Fruit fly (Drosophila melanogaster) whole organism, embryonic: ENCODE measurements around the gene CG7557.

Experiments
- Antp ChIP-seq: fragments of 200-800 bp; sonication (Bioruptor generic); optimal IDR thresholded peaks from 3 replicates; lab custom pipeline; 2016; ENCODE audit warnings: missing biosample characterization, missing genetic modification characterization
- Atf3 ChIP-seq: fragments of 200-800 bp; sonication (Bioruptor generic); optimal IDR thresholded peaks from 3 replicates; lab custom pipeline; 2016; ENCODE audit warnings: missing biosample characterization, missing genetic modification characterization
- Awh ChIP-seq: fragments of 200-800 bp; sonication (Bioruptor generic); IDR thresholded peaks from 2 replicates; pipeline ENCODE4, ENCODE4 v1.3.6; 2022; ENCODE audit warnings: missing biosample characterization, missing genetic modification characterization
- CG10321 ChIP-seq: fragments of 200-800 bp; sonication (Bioruptor generic); IDR thresholded peaks from 2 replicates; pipeline ENCODE4 v1.3.6; 2022; ENCODE audit warnings: missing biosample characterization, missing genetic modification characterization
- CG10959 ChIP-seq: fragments of 200-800 bp; sonication (Bioruptor generic); IDR thresholded peaks from 2 replicates; pipeline ENCODE4 v1.3.6; 2022; ENCODE audit warnings: missing biosample characterization, missing genetic modification characterization
- CG11504 ChIP-seq: fragments of 200-800 bp; sonication (Bioruptor generic); optimal IDR thresholded peaks from 3 replicates; lab custom pipeline; 2019; ENCODE audit warnings: missing biosample characterization, mild to moderate bottlenecking, missing genetic modification characterization, moderate library complexity
- CG11723 ChIP-seq: fragments of 200-800 bp; sonication (Bioruptor generic); optimal IDR thresholded peaks from 2 replicates; lab custom pipeline; 2017; ENCODE audit warnings: missing biosample characterization, mild to moderate bottlenecking, missing genetic modification characterization
- CG12236 ChIP-seq: fragments of 200-800 bp; sonication (Bioruptor generic); optimal IDR thresholded peaks from 2 replicates; lab custom pipeline; 2016; ENCODE audit warnings: missing biosample characterization, missing genetic modification characterization
- CG12744 ChIP-seq: fragments of 200-800 bp; sonication (Bioruptor generic); optimal IDR thresholded peaks from 2 replicates; lab custom pipeline; 2016; ENCODE audit warnings: missing biosample characterization, missing genetic modification characterization
- CG13775 ChIP-seq: fragments of 200-800 bp; sonication (Bioruptor generic); optimal IDR thresholded peaks from 3 replicates; lab custom pipeline; 2017; ENCODE audit warnings: missing biosample characterization, mild to moderate bottlenecking, missing genetic modification characterization
- CG15514 ChIP-seq: fragments of 200-800 bp; sonication (Bioruptor generic); optimal IDR thresholded peaks from 3 replicates; lab custom pipeline; 2017; ENCODE audit warnings: missing biosample characterization, missing genetic modification characterization, mild to moderate bottlenecking, moderate library complexity, missing genetic modification reagents
- CG2875 ChIP-seq: fragments of 200-800 bp; sonication (Bioruptor generic); optimal IDR thresholded peaks from 2 replicates; lab custom pipeline; 2017; ENCODE audit warnings: missing biosample characterization, mild to moderate bottlenecking, missing genetic modification characterization, missing genetic modification reagents
- CG30020 ChIP-seq: fragments of 200-800 bp; optimal IDR thresholded peaks from 2 replicates; lab custom pipeline; 2019; ENCODE audit warnings: missing biosample characterization, mild to moderate bottlenecking, missing genetic modification characterization, moderate library complexity
- CG30403 ChIP-seq: fragments of 200-800 bp; sonication (Bioruptor generic); optimal IDR thresholded peaks from 3 replicates; lab custom pipeline; 2016; ENCODE audit warnings: missing biosample characterization, missing genetic modification characterization
- CG3726 ChIP-seq: fragments of 200-800 bp; sonication (Bioruptor generic); IDR thresholded peaks from 3 replicates; pipeline ENCODE4, ENCODE4 v1.3.6; 2022; ENCODE audit warnings: missing biosample characterization, missing genetic modification characterization
- CG43689 ChIP-seq: fragments of 200-800 bp; sonication (Bioruptor generic); IDR thresholded peaks from 2 replicates; pipeline ENCODE4 v1.3.6; 2022; ENCODE audit warnings: missing biosample characterization, missing genetic modification characterization
- CG4404 ChIP-seq: fragments of 200-800 bp; sonication (Bioruptor generic); IDR thresholded peaks from 2 replicates; pipeline ENCODE4 v1.3.6; 2022; ENCODE audit warnings: missing biosample characterization, missing genetic modification characterization
- CG4617 ChIP-seq: fragments of 200-800 bp; sonication (Bioruptor generic); optimal IDR thresholded peaks from 3 replicates; lab custom pipeline; 2016; ENCODE audit warnings: missing biosample characterization, missing genetic modification characterization, borderline replicate concordance
- CG6689 ChIP-seq: fragments of 200-800 bp; sonication (Bioruptor generic); IDR thresholded peaks from 2 replicates; pipeline ENCODE4 v1.3.6; 2022; ENCODE audit warnings: missing biosample characterization, missing genetic modification characterization
- CG6854 ChIP-seq: fragments of 200-800 bp; sonication (Bioruptor generic); optimal IDR thresholded peaks from 3 replicates; lab custom pipeline; 2017; ENCODE audit warnings: missing biosample characterization, mild to moderate bottlenecking, missing genetic modification characterization
- CG9797 ChIP-seq: fragments of 200-800 bp; sonication (Bioruptor generic); optimal IDR thresholded peaks from 3 replicates; lab custom pipeline; 2018; ENCODE audit warnings: missing biosample characterization, mild to moderate bottlenecking, missing genetic modification characterization
- CG9817 ChIP-seq: fragments of 200-800 bp; sonication (Bioruptor generic); optimal IDR thresholded peaks from 2 replicates; lab custom pipeline; 2018; ENCODE audit warnings: missing biosample characterization, mild to moderate bottlenecking, missing genetic modification characterization, moderate library complexity
- CTCF ChIP-seq: fragments of 200-800 bp; sonication (Bioruptor generic); optimal IDR thresholded peaks from 2 replicates; lab custom pipeline; 2017; ENCODE audit warnings: missing biosample characterization, mild to moderate bottlenecking, missing genetic modification characterization, moderate library complexity
- CkIIα-i1 ChIP-seq: fragments of 200-800 bp; sonication (Bioruptor generic); IDR thresholded peaks from 2 replicates; pipeline ENCODE4 v1.3.6; 2022; ENCODE audit warnings: missing biosample characterization, missing genetic modification characterization
- Fer2 ChIP-seq: fragments of 200-800 bp; sonication (Bioruptor generic); optimal IDR thresholded peaks from 2 replicates; lab custom pipeline; 2018; ENCODE audit warnings: missing biosample characterization, mild to moderate bottlenecking, missing genetic modification characterization, moderate library complexity
- Hmr ChIP-seq: fragments of 200-800 bp; sonication (Bioruptor generic); optimal IDR thresholded peaks from 3 replicates; lab custom pipeline; 2017; ENCODE audit warnings: mild to moderate bottlenecking, missing biosample characterization, missing genetic modification reagents, missing genetic modification characterization
- Hr3 ChIP-seq: fragments of 200-800 bp; sonication (Bioruptor generic); optimal IDR thresholded peaks from 3 replicates; lab custom pipeline; 2016; ENCODE audit warnings: missing biosample characterization, missing genetic modification characterization
- Jarid2 ChIP-seq: fragments of 200-800 bp; sonication (Bioruptor generic); optimal IDR thresholded peaks from 3 replicates; lab custom pipeline; 2017; ENCODE audit warnings: mild to moderate bottlenecking, missing biosample characterization, missing genetic modification reagents, missing genetic modification characterization
- Kr ChIP-seq: fragments of 200-800 bp; sonication (Bioruptor generic); optimal IDR thresholded peaks from 2 replicates; lab custom pipeline; 2017; ENCODE audit warnings: missing biosample characterization, mild to moderate bottlenecking, missing genetic modification characterization
- NK7.1 ChIP-seq: fragments of 200-800 bp; sonication (Bioruptor generic); optimal IDR thresholded peaks from 3 replicates; lab custom pipeline; 2016; ENCODE audit warnings: missing biosample characterization, missing genetic modification characterization
- Oaz ChIP-seq: fragments of 200-800 bp; sonication (Bioruptor generic); IDR thresholded peaks from 2 replicates; pipeline ENCODE4 v1.3.6; 2022; ENCODE audit warnings: missing biosample characterization, missing genetic modification characterization
- Poxn ChIP-seq: fragments of 200-800 bp; sonication (Bioruptor generic); IDR thresholded peaks from 2 replicates; pipeline ENCODE4 v1.3.6; 2022; ENCODE audit warnings: missing biosample characterization, missing genetic modification characterization
- TFAM ChIP-seq: fragments of 200-800 bp; sonication (Bioruptor generic); optimal IDR thresholded peaks from 2 replicates; lab custom pipeline; 2017; ENCODE audit warnings: missing biosample characterization, missing genetic modification characterization, inconsistent platforms
- Xbp1 ChIP-seq: fragments of 200-800 bp; sonication (Bioruptor generic); optimal IDR thresholded peaks from 3 replicates; lab custom pipeline; 2016; ENCODE audit warnings: missing biosample characterization, mild to moderate bottlenecking, missing genetic modification characterization
- bbx ChIP-seq: fragments of 200-800 bp; sonication (Bioruptor generic); IDR thresholded peaks from 2 replicates; pipeline ENCODE4 v1.3.6; 2022; ENCODE audit warnings: missing biosample characterization, missing genetic modification characterization; ENCODE audit not compliant: partially characterized antibody
- chinmo ChIP-seq: fragments of 200-800 bp; sonication (Bioruptor generic); IDR thresholded peaks from 4 replicates; pipeline ENCODE4 v1.3.6; 2022; ENCODE audit warnings: missing biosample characterization, missing genetic modification characterization; ENCODE audit not compliant: partially characterized antibody
- crol ChIP-seq: fragments of 200-800 bp; sonication (Bioruptor generic); IDR thresholded peaks from 2 replicates; pipeline ENCODE4 v1.3.6; 2022; ENCODE audit warnings: missing biosample characterization, missing genetic modification characterization
- dm ChIP-seq: fragments of 200-800 bp; sonication (Bioruptor generic); optimal IDR thresholded peaks from 3 replicates; lab custom pipeline; 2016; ENCODE audit warnings: missing biosample characterization, missing genetic modification characterization
- dysf ChIP-seq: fragments of 200-800 bp; sonication (Bioruptor generic); IDR thresholded peaks from 3 replicates; pipeline ENCODE4 v1.3.6; 2022; ENCODE audit warnings: missing biosample characterization, missing genetic modification characterization
- fd3F ChIP-seq: fragments of 200-800 bp; sonication (Bioruptor generic); optimal IDR thresholded peaks from 2 replicates; lab custom pipeline; 2018; ENCODE audit warnings: missing biosample characterization, mild to moderate bottlenecking, missing genetic modification characterization, moderate library complexity
- fd64A ChIP-seq: fragments of 200-800 bp; sonication (Bioruptor generic); optimal IDR thresholded peaks from 3 replicates; lab custom pipeline; 2018; ENCODE audit warnings: missing biosample characterization, mild to moderate bottlenecking, missing genetic modification characterization
- fu2 ChIP-seq: fragments of 200-800 bp; sonication (Bioruptor generic); optimal IDR thresholded peaks from 2 replicates; lab custom pipeline; 2016; ENCODE audit warnings: missing biosample characterization, missing genetic modification characterization
- hb ChIP-seq: fragments of 200-800 bp; sonication (Bioruptor generic); IDR thresholded peaks from 3 replicates; pipeline ENCODE4 v1.3.6; 2022; ENCODE audit warnings: missing biosample characterization, missing genetic modification characterization; ENCODE audit not compliant: partially characterized antibody
- inv ChIP-seq: fragments of 200-800 bp; sonication (Bioruptor generic); IDR thresholded peaks from 2 replicates; pipeline ENCODE4 v1.3.6; 2022; ENCODE audit warnings: missing biosample characterization, missing genetic modification characterization; ENCODE audit not compliant: partially characterized antibody
- onecut ChIP-seq: fragments of 200-800 bp; sonication (Bioruptor generic); IDR thresholded peaks from 2 replicates; pipeline ENCODE4 v1.3.6; 2022; ENCODE audit warnings: missing biosample characterization, missing genetic modification characterization
- pita ChIP-seq: fragments of 200-800 bp; sonication (Bioruptor generic); optimal IDR thresholded peaks from 2 replicates; lab custom pipeline; 2017; ENCODE audit warnings: missing biosample characterization, mild to moderate bottlenecking, missing genetic modification characterization
- rib ChIP-seq: fragments of 200-800 bp; sonication (Bioruptor generic); IDR thresholded peaks from 2 replicates; pipeline ENCODE4 v1.3.6; 2022; ENCODE audit warnings: missing biosample characterization, missing genetic modification characterization
- stwl ChIP-seq: fragments of 200-800 bp; sonication (Bioruptor generic); optimal IDR thresholded peaks from 3 replicates; lab custom pipeline; 2018; ENCODE audit warnings: missing biosample characterization, mild to moderate bottlenecking, missing genetic modification characterization, moderate library complexity
- sug ChIP-seq: fragments of 200-800 bp; optimal IDR thresholded peaks from 2 replicates; lab custom pipeline; 2019; ENCODE audit warnings: missing biosample characterization, mild to moderate bottlenecking, missing genetic modification characterization, moderate library complexity
- ttk ChIP-seq: fragments of 200-800 bp; sonication (Bioruptor generic); IDR thresholded peaks from 2 replicates; pipeline ENCODE4 v2.1.2; 2022; ENCODE audit warnings: missing biosample characterization, missing genetic modification characterization
- wek ChIP-seq: fragments of 200-800 bp; sonication (Bioruptor generic); optimal IDR thresholded peaks from 3 replicates; lab custom pipeline; 2018; ENCODE audit warnings: missing biosample characterization, mild to moderate bottlenecking, missing genetic modification characterization, moderate library complexity
- zen2 ChIP-seq: fragments of 200-800 bp; sonication (Bioruptor generic); IDR thresholded peaks from 3 replicates; pipeline ENCODE4 v1.3.6; 2022; ENCODE audit warnings: missing biosample characterization, missing genetic modification characterization; ENCODE audit not compliant: partially characterized antibody

Gene CG7557

DNA sequence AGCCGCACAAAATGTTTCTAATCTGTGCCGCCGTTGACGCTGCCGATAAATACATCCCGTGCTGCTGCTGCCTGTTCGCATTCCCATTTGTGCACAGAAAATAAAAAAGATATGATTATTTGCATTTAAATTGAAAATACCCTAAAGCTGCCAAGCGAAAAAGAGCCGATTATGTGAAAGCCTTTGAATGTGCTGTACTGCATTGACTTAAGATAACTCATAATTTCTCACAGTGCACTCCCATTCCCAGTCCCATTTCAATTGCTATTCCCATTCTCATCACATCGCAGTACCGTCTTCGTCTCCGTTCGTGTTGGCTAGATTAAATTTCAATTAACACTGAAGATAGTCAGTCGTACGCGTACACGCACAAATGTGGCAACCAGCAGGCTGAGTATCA is 4.0 kb downstream of the CG7557 start (continued):
- TF ChIP-seq crol (GFP tag; lab: Robert Waterston, UW), result 0 out of 2 replicates have a peak, but pooled peaks have one; percentile 13
- TF ChIP-seq Xbp1 (GFP tag; lab: Kevin White, UChicago), result peak; percentile 47
- no peak for TF ChIP-seq inv
- no peak for TF ChIP-seq hb (GFP tag; lab: Robert Waterston, UW)
- no peak for TF ChIP-seq CG10321
- TF ChIP-seq dysf (GFP tag; lab: Robert Waterston, UW), result peak; percentile 71
- TF ChIP-seq TFAM, result no peak
- no peak for TF ChIP-seq CkIIα-i1 (GFP tag; lab: Robert Waterston, UW)
- no peak for TF ChIP-seq fd64A (GFP tag; lab: Kevin White, UChicago)
- TF ChIP-seq sug (tag; lab: Kevin White, UChicago), result no peak
- TF ChIP-seq NK7.1 (GFP tag; lab: Kevin White, UChicago), result no peak
- TF ChIP-seq fd3F (GFP tag; lab: Kevin White, UChicago), result peak; percentile 6
- TF ChIP-seq Fer2 (tag; lab: Kevin White, UChicago), result no peak
- TF ChIP-seq bbx (GFP tag; lab: Robert Waterston, UW), result no peak
- no peak for TF ChIP-seq Awh (GFP tag; lab: Robert Waterston, UW)
- peak; percentile 12 for TF ChIP-seq CG11723 (GFP tag; lab: Kevin White, UChicago)
- TF ChIP-seq CG11504 (tag; lab: Kevin White, UChicago), result peak; percentile 64
- TF ChIP-seq onecut (GFP tag; lab: Robert Waterston, UW), result peak; percentile 42; the same call in 1 of the 2 replicates
- TF ChIP-seq Hr3 (GFP tag; lab: Kevin White, UChicago), result peak; percentile 22
- peak; percentile 11 for TF ChIP-seq CG9817 (tag; lab: Kevin White, UChicago)
- TF ChIP-seq Oaz (GFP tag; lab: Robert Waterston, UW), result peak; percentile 41
- no peak for TF ChIP-seq CG9797 (GFP tag; lab: Kevin White, UChicago)
- no peak for TF ChIP-seq wek (GFP tag; lab: Kevin White, UChicago)
- TF ChIP-seq ttk (GFP tag; lab: Robert Waterston, UW), result peak; percentile 51; the same call in 1 of the 2 replicates
- no peak for TF ChIP-seq CTCF (GFP tag; lab: Kevin White, UChicago)
- no peak for TF ChIP-seq CG3726 (GFP tag; lab: Robert Waterston, UW)
- TF ChIP-seq CG15514 (GFP tag; lab: Kevin White, UChicago), result peak; percentile 6
- TF ChIP-seq CG10959, result peak; percentile 55
- no peak for TF ChIP-seq Poxn (GFP tag; lab: Robert Waterston, UW)
- TF ChIP-seq Kr (GFP tag; lab: Kevin White, UChicago), result no peak
- no peak for TF ChIP-seq CG6854 (GFP tag; lab: Kevin White, UChicago)
- TF ChIP-seq Atf3 (GFP tag; lab: Kevin White, UChicago), result no peak
- peak; percentile 58 for TF ChIP-seq CG30403 (GFP tag; lab: Kevin White, UChicago)
- TF ChIP-seq CG2875 (GFP tag; lab: Kevin White, UChicago), result no peak
- TF ChIP-seq Jarid2, result no peak
- peak; percentile 13 for TF ChIP-seq CG12236
- TF ChIP-seq pita (GFP tag; lab: Kevin White, UChicago), result no peak
- TF ChIP-seq rib (GFP tag; lab: Robert Waterston, UW), result peak; percentile 27; the same call in 1 of the 2 replicates
- peak; percentile 56 for TF ChIP-seq Antp (GFP tag; lab: Kevin White, UChicago)
- no peak for TF ChIP-seq chinmo (GFP tag; lab: Robert Waterston, UW)
- peak; percentile 28 for TF ChIP-seq fu2
- TF ChIP-seq CG13775 (GFP tag; lab: Kevin White, UChicago), result peak; percentile 34
- TF ChIP-seq CG30020 (tag; lab: Kevin White, UChicago), result no peak
- TF ChIP-seq CG4404 (GFP tag; lab: Robert Waterston, UW), result peak; percentile 58
- TF ChIP-seq stwl (tag; lab: Kevin White, UChicago), result no peak
- peak; percentile 67 for TF ChIP-seq CG6689
- TF ChIP-seq Hmr (GFP tag; lab: Kevin White, UChicago), result peak; percentile 47
- no peak for TF ChIP-seq CG4617
- peak; percentile 8 for TF ChIP-seq CG12744 (GFP tag; lab: Kevin White, UChicago)
- no peak for TF ChIP-seq CG43689 (GFP tag; lab: Robert Waterston, UW)
- TF ChIP-seq dm (GFP tag; lab: Kevin White, UChicago), result peak; percentile 27
- TF ChIP-seq zen2 (GFP tag; lab: Robert Waterston, UW), result no peak
